Fruit fly (Drosophila melanogaster) S2 (cell line): ENCODE data around the gene CG11333.

Experiments
- CG8478 ChIP-seq: fragments of >200 bp; optimal IDR thresholded peaks from 2 replicates; lab custom pipeline; 2018
- CTCF ChIP-seq, 2 experiments: fragments of >200 bp; optimal IDR thresholded peaks; 2 replicates each; lab custom pipeline; 2018

dm6 chr3R:31462299-31463011 is 646 bp upstream of the CG11333 start:
- no peak for TF ChIP-seq CTCF (optimal IDR thresholded peaks at IDR 0.05; lab: Kevin White, UChicago)
- no peak for TF ChIP-seq CG8478
